Fruit fly (Drosophila melanogaster): Measurements from ENCODE around the gene Ca-Ma2d.
A peak's percentile ranks its signal among the peaks of the same experiment; 100 is the strongest.

Ca-Ma2d gene

DNA sequence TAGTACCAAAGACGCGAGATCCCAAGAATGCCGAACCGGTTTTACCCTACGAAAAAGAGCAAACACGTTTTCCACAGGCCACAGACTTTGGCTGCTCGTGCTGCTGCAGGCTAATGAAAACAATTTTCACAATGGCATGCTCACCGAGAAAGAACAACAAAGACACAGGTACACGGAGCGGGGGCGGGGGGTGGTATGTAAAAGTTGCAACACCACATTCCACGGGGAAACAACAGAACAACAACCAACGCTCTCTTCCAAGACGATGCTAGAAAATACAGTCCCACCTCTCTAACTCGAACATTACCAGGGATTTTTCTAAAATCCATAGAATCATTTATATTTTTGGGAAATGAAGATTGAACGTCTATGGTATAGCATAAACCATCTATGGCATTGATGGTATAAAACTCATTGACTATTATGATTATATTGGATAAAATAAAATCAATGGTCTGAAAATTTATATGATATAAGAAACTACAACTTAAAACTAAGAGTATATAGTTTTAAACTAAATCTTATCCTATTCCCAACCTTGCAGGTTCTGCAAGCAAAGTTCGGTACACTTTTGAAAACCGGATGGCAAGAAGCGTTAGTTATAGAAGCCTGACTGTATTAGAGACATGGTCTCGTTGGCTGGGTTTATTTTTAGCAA is 50.3 kb downstream of the Ca-Ma2d start (continued):
- TF ChIP-seq dsx (GFP tag; optimal IDR thresholded peaks at IDR 0.05; ENCODE audit: poor library complexity, severe bottlenecking) (peak; percentile 16), pdm3 (GFP tag; optimal IDR thresholded peaks at IDR 0.05) (peak; percentile 56), CG8319 (GFP tag; optimal IDR thresholded peaks at IDR 0.05) (no peak), CG11762 (GFP tag; optimal IDR thresholded peaks at IDR 0.05; ENCODE audit: insufficient read depth) (no peak), CG16779 (tag; optimal IDR thresholded peaks at IDR 0.05) (no peak), Eip78C (GFP tag) (peak; percentile 67), Hr38 (GFP tag; optimal IDR thresholded peaks at IDR 0.05) (no peak), CG6792 (GFP tag; optimal IDR thresholded peaks at IDR 0.05) (no peak), CG4318 (GFP tag; optimal IDR thresholded peaks at IDR 0.05) (peak; percentile 51), CG31627 (GFP tag; optimal IDR thresholded peaks at IDR 0.05) (peak; percentile 6), CG1621 (tag; optimal IDR thresholded peaks at IDR 0.05) (no peak), eg (GFP tag; IDR thresholded peaks at IDR 0.05) (no peak), fd85E (GFP tag; optimal IDR thresholded peaks at IDR 0.05) (no peak), lz (GFP tag; optimal IDR thresholded peaks at IDR 0.05) (peak; percentile 9)

DNA sequence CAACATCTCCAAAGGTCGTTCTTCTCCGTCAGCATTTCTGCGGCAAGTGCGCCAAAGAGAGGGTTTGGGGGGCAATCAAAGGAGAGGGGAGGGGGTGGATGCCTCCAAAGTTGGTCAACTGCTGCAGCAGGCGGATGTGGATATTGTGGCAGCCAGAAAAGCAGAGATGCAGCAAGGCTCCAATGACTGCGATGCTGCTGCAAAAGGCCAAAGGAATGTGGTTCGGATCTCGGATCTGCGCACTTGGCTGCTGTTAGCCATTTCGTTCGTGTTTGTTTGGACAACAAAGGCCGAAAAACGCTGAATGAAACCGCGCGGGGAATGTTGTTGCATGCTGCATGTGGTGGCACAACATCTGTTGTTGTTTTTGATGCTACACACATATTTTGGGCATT is 50.8 kb downstream of the Ca-Ma2d start:
- no peak for TF ChIP-seq Sox15 (GFP tag; optimal IDR thresholded peaks at IDR 0.05)
- peak; percentile 13 for TF ChIP-seq vri (GFP tag; optimal IDR thresholded peaks at IDR 0.05)
- no peak for TF ChIP-seq spab (GFP tag; optimal IDR thresholded peaks at IDR 0.05)
- TF ChIP-seq CG8319 (GFP tag; optimal IDR thresholded peaks at IDR 0.05): no peak
- no peak for TF ChIP-seq CG6276 (GFP tag; optimal IDR thresholded peaks at IDR 0.05)
- TF ChIP-seq CG1621 (tag; optimal IDR thresholded peaks at IDR 0.05): no peak
- TF ChIP-seq CG15336 (GFP tag; IDR thresholded peaks at IDR 0.05): no peak
- no peak for TF ChIP-seq CG9139 (GFP tag; optimal IDR thresholded peaks at IDR 0.05)
- no peak for TF ChIP-seq Sox14 (GFP tag; optimal IDR thresholded peaks at IDR 0.05)
- TF ChIP-seq CG10631 (GFP tag; optimal IDR thresholded peaks at IDR 0.05): no peak
- no peak for TF ChIP-seq CG6808 (GFP tag; optimal IDR thresholded peaks at IDR 0.05)
- TF ChIP-seq CG4318 (GFP tag; optimal IDR thresholded peaks at IDR 0.05): no peak
- no peak for TF ChIP-seq CG3032 (tag; optimal IDR thresholded peaks at IDR 0.05)
- TF ChIP-seq Eip93F (GFP tag; optimal IDR thresholded peaks at IDR 0.05): no peak
- no peak for TF ChIP-seq ss (GFP tag; optimal IDR thresholded peaks at IDR 0.05)
- TF ChIP-seq Met (GFP tag; optimal IDR thresholded peaks at IDR 0.05): no peak
- no peak for TF ChIP-seq CG8632 (GFP tag; optimal IDR thresholded peaks at IDR 0.05)
- TF ChIP-seq Sox102F (GFP tag; optimal IDR thresholded peaks at IDR 0.05): no peak
- no peak for TF ChIP-seq Hr38 (GFP tag; optimal IDR thresholded peaks at IDR 0.05)
- peak; percentile 1 for TF ChIP-seq CG6854 (GFP tag; optimal IDR thresholded peaks at IDR 0.05)
- TF ChIP-seq OdsH (GFP tag; optimal IDR thresholded peaks at IDR 0.05): no peak
- TF ChIP-seq CG32006 (GFP tag; optimal IDR thresholded peaks at IDR 0.05): no peak
- no peak for TF ChIP-seq CG11294 (GFP tag; IDR thresholded peaks at IDR 0.05)
- TF ChIP-seq dsx (GFP tag; optimal IDR thresholded peaks at IDR 0.05; ENCODE audit: poor library complexity, severe bottlenecking): no peak
- no peak for TF ChIP-seq Eip75B (GFP tag; optimal IDR thresholded peaks at IDR 0.05)
- no peak for TF ChIP-seq Gug (GFP tag; IDR thresholded peaks at IDR 0.05)
- no peak for TF ChIP-seq CG6792 (GFP tag; optimal IDR thresholded peaks at IDR 0.05)
- TF ChIP-seq Eip78C (GFP tag): no peak
- no peak for TF ChIP-seq CG34406 (GFP tag; optimal IDR thresholded peaks at IDR 0.05)
- peak; percentile 5 for TF ChIP-seq Lpt (GFP tag; optimal IDR thresholded peaks at IDR 0.05)
- TF ChIP-seq fd59A (GFP tag; optimal IDR thresholded peaks at IDR 0.05): no peak
- no peak for TF ChIP-seq esn (GFP tag; optimal IDR thresholded peaks at IDR 0.05)
- no peak for TF ChIP-seq pdm3 (GFP tag; optimal IDR thresholded peaks at IDR 0.05)
- TF ChIP-seq CG11902 (GFP tag; optimal IDR thresholded peaks at IDR 0.05): no peak
- peak; percentile 21; the same call in 1 of the 3 replicates for TF ChIP-seq CG6163 (GFP tag; IDR thresholded peaks at IDR 0.05)
- TF ChIP-seq salr (GFP tag; optimal IDR thresholded peaks at IDR 0.05): no peak
- peak; percentile 43 for TF ChIP-seq cyc (GFP tag; optimal IDR thresholded peaks at IDR 0.05)
- no peak for TF ChIP-seq eg (GFP tag; IDR thresholded peaks at IDR 0.05)
- TF ChIP-seq CG10669 (GFP tag; optimal IDR thresholded peaks at IDR 0.05): no peak
- no peak for TF ChIP-seq Hr4 (GFP tag; optimal IDR thresholded peaks at IDR 0.05)
- no peak for TF ChIP-seq Ets96B (tag; optimal IDR thresholded peaks at IDR 0.05)
- peak; percentile 24 for TF ChIP-seq Hr39 (GFP tag; optimal IDR thresholded peaks at IDR 0.05)
- no peak for TF ChIP-seq topi (GFP tag; optimal IDR thresholded peaks at IDR 0.05)
- TF ChIP-seq net (GFP tag; optimal IDR thresholded peaks at IDR 0.05): no peak
